Worm (Caenorhabditis elegans) whole organism, L4/young adult: ENCODE results near the gene sucl-1.

ENCODE experiments used
- W03F9.2 ChIP-seq: fragments of 150-350 bp; optimal IDR thresholded peaks from 2 replicates; lab custom pipeline; 2014; ENCODE audit warnings: missing biosample characterization, missing genetic modification characterization
- dao-5 ChIP-seq: sonication (generic microtip); optimal IDR thresholded peaks from 2 replicates; lab custom pipeline; 2016; ENCODE audit warnings: missing genotype, missing genetic modification characterization, moderate library complexity, missing compliant biosample characterization
- him-1 ChIP-seq: sonication (generic microtip); optimal IDR thresholded peaks from 2 replicates; lab custom pipeline; 2016; ENCODE audit warnings: missing genotype, missing genetic modification reagents, missing genetic modification characterization, missing compliant biosample characterization

- TF ChIP-seq dao-5 (tag; lab: Kevin White, UChicago), result no peak
- TF ChIP-seq him-1 (tag; lab: Kevin White, UChicago), result no peak
- no peak for TF ChIP-seq W03F9.2 (tag; lab: Kevin White, UChicago)
These were observed 21.9 kb upstream of the sucl-1 start, which contains the start of gene F33C8.4 for ce11 chrX:14731828-14732331.
